Fruit fly (Drosophila melanogaster) whole organism: ENCODE data around the gene CG12256.

Source experiments
- CG8478 ChIP-seq: fragments of >200 bp; optimal IDR thresholded peaks from 2 replicates; lab custom pipeline; 2018; ENCODE audit warnings: inconsistent platforms
- Dll ChIP-seq: fragments of >200 bp; optimal IDR thresholded peaks from 2 replicates; lab custom pipeline; 2017
- EcR ChIP-seq, 2 experiments: fragments of >200 bp; optimal IDR thresholded peaks; 2 replicates each; lab custom pipeline; 2017; ENCODE audit warnings: missing biosample characterization in 2 of 2, missing genetic modification characterization in 2 of 2, missing genetic modification reagents in 2 of 2
- pan ChIP-seq: fragments of >200 bp; optimal IDR thresholded peaks from 2 replicates; lab custom pipeline; 2017
- psq ChIP-seq: fragments of >200 bp; optimal IDR thresholded peaks from 2 replicates; lab custom pipeline; 2017
- usp ChIP-seq: fragments of >200 bp; optimal IDR thresholded peaks from 2 replicates; lab custom pipeline; 2017; ENCODE audit warnings: missing biosample characterization, missing genetic modification characterization, mixed read lengths

The CG12256 gene

dm6 chr3R:12219497-12219896 is 6.6 kb downstream of the CG12256 start, which contains the start of gene Cog1:
Cog1 (minus strand) TSS chr3R:12219686.
- no peak for TF ChIP-seq CG8478 (lab: Kevin White, UChicago)
- TF ChIP-seq psq (lab: Kevin White, UChicago): no peak
- no peak for TF ChIP-seq pan (lab: Kevin White, UChicago)
- no peak for TF ChIP-seq EcR (GFP tag; optimal IDR thresholded peaks at IDR 0.05; lab: Kevin White, UChicago)
- TF ChIP-seq Dll (lab: Kevin White, UChicago): no peak
- no peak for TF ChIP-seq usp (GFP tag; lab: Kevin White, UChicago)

dm6 chr3R:12214201-12214600 is 11.9 kb downstream of the CG12256 start, which contains the start of gene CG14742:
CG14742 (plus strand) TSS chr3R:12214501.
- TF ChIP-seq EcR (GFP tag; optimal IDR thresholded peaks at IDR 0.05; lab: Kevin White, UChicago) (no peak), usp (GFP tag; lab: Kevin White, UChicago) (no peak), pan (lab: Kevin White, UChicago) (no peak)

dm6 chr3R:12211552-12211951 is 14.6 kb downstream of the CG12256 start:
- TF ChIP-seq CG8478 (lab: Kevin White, UChicago): no peak
- TF ChIP-seq usp (GFP tag; lab: Kevin White, UChicago): no peak
- TF ChIP-seq EcR (GFP tag; optimal IDR thresholded peaks at IDR 0.05; lab: Kevin White, UChicago): no peak
- TF ChIP-seq psq (lab: Kevin White, UChicago): no peak
- no peak for TF ChIP-seq pan (lab: Kevin White, UChicago)
- TF ChIP-seq Dll (lab: Kevin White, UChicago): no peak

DNA sequence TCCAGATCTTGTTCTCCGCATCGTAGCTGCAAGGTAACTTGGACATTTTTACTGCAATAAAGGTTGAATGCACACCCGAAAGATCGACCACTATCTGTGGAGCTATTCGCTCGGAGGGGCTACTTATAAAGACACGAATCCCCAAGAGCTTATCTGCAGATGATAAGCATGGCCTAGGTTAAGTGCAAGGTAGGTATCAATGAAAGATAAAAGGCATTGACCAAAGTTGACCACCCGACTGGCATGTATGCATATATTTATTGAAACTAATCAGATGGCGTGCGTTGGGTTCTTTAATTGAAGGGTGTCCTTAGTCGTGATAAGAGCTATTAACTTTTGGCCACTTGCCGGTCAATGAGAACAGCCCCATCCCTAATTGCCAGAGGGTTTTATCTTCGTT is 15.9 kb downstream of the CG12256 start, which contains the start of gene CG4830:
CG4830 (minus strand) TSS at position 101 of the 400 bp plus-strand sequence.
- TF ChIP-seq EcR (GFP tag; optimal IDR thresholded peaks at IDR 0.05; lab: Kevin White, UChicago) (no peak), usp (GFP tag; lab: Kevin White, UChicago) (no peak), pan (lab: Kevin White, UChicago) (no peak), CG8478 (lab: Kevin White, UChicago) (no peak), Dll (lab: Kevin White, UChicago) (no peak), psq (lab: Kevin White, UChicago) (no peak)

DNA sequence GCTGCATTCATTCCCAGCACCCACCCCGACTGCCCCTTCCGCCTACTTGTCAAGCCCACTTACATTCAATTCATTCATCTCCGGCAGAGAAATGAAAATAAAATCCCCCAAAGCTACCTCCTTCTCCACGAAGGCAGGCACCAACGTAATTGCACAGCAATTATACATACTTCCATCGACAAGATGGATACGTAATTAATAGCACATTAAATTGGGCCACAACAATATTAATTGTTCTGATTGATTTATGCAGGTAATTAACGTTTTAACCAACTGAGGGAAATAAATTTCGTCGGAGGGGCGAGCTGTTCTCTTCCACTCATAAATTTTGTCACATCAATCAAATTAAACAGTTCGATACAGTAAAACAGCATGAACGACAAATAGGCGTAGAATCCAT is 28.5 kb downstream of the CG12256 start, which contains the start of gene Adk1:
Adk1 (plus strand) TSS at position 301 of the 400 bp plus-strand sequence.
- TF ChIP-seq CG8478 (lab: Kevin White, UChicago): no peak
- TF ChIP-seq EcR (GFP tag; optimal IDR thresholded peaks at IDR 0.05; lab: Kevin White, UChicago): no peak
- no peak for TF ChIP-seq psq (lab: Kevin White, UChicago)

DNA sequence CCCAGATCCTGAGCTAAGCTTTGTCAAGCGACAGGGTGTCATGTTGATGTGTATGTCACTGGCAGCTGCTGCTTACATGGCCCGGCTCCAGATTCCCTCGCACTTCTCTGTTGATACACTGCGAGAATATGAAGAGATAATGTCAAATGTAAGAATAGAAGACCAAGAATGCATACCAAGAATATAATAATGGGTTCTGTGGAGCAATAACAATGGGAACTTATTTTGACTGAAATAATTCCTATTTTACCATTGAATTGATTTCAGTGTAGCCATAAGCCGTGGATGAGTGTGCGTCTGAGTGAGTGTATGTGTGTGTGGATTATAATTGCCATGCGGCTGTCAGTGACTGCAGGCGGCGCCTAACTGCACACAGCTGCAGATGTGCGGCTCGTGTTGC is 30.0 kb downstream of the CG12256 start:
- no peak for TF ChIP-seq psq (lab: Kevin White, UChicago)

- TF ChIP-seq CG8478 (lab: Kevin White, UChicago): no peak
- TF ChIP-seq Dll (lab: Kevin White, UChicago): no peak
- TF ChIP-seq pan (lab: Kevin White, UChicago): no peak
- TF ChIP-seq psq (lab: Kevin White, UChicago): no peak
- TF ChIP-seq EcR (GFP tag; optimal IDR thresholded peaks at IDR 0.05; lab: Kevin White, UChicago): no peak
- TF ChIP-seq usp (GFP tag; lab: Kevin White, UChicago): no peak
These were observed 31.2 kb downstream of the CG12256 start, which contains the start of the genes eIF3d2 and CG43450 for dm6 chr3R:12194911-12195310. eIF3d2 (minus strand) TSS chr3R:12195011. CG43450 (plus strand) TSS chr3R:12195294.

dm6 chr3R:12185615-12186014 is 40.5 kb downstream of the CG12256 start:
- TF ChIP-seq psq (lab: Kevin White, UChicago) (no peak), usp (GFP tag; lab: Kevin White, UChicago) (no peak), CG8478 (lab: Kevin White, UChicago) (no peak), EcR (GFP tag; optimal IDR thresholded peaks at IDR 0.05; lab: Kevin White, UChicago) (no peak), Dll (lab: Kevin White, UChicago) (no peak), pan (lab: Kevin White, UChicago) (no peak)
